Worm (Caenorhabditis elegans) whole organism, late embryonic: ENCODE data around the gene ints-13.
A peak's percentile ranks its signal among the peaks of the same experiment; 100 is the strongest.

Source experiments
- K09A11.1 ChIP-seq: sonication (generic microtip); optimal IDR thresholded peaks from 2 replicates; lab custom pipeline; 2017; ENCODE audit warnings: antibody characterized with exemption, mild to moderate bottlenecking, missing genetic modification characterization, missing compliant biosample characterization; ENCODE audit not compliant: insufficient read depth
- T23F11.4 ChIP-seq: fragments of 200-800 bp; sonication (Bioruptor generic); optimal IDR thresholded peaks from 2 replicates; lab custom pipeline; 2018; ENCODE audit warnings: mild to moderate bottlenecking, missing genetic modification characterization, missing compliant biosample characterization
- Y22D7AL.16 ChIP-seq: sonication (generic microtip); optimal IDR thresholded peaks from 2 replicates; lab custom pipeline; 2016; ENCODE audit warnings: missing genetic modification characterization, missing compliant biosample characterization
- ahr-1 ChIP-seq: sonication (generic microtip); optimal IDR thresholded peaks from 2 replicates; lab custom pipeline; 2016; ENCODE audit warnings: missing genetic modification characterization, missing compliant biosample characterization
- ama-1 ChIP-seq: fragments of 150-350 bp; optimal IDR thresholded peaks from 2 replicates; lab custom pipeline; 2014
- ceh-14 ChIP-seq: sonication (generic microtip); optimal IDR thresholded peaks from 2 replicates; lab custom pipeline; 2016; ENCODE audit warnings: missing genotype, missing genetic modification characterization, missing compliant biosample characterization
- ceh-18 ChIP-seq: sonication (generic microtip); optimal IDR thresholded peaks from 2 replicates; lab custom pipeline; 2016; ENCODE audit warnings: missing genetic modification characterization, missing compliant biosample characterization
- ceh-19 ChIP-seq: fragments of 200-800 bp; sonication (Bioruptor generic); optimal IDR thresholded peaks from 2 replicates; lab custom pipeline; 2018; ENCODE audit warnings: mild to moderate bottlenecking, missing genetic modification characterization, missing compliant biosample characterization
- ceh-31 ChIP-seq: sonication (generic microtip); optimal IDR thresholded peaks from 2 replicates; lab custom pipeline; 2016; ENCODE audit warnings: missing genetic modification characterization, missing compliant biosample characterization
- ceh-34 ChIP-seq: sonication (generic microtip); optimal IDR thresholded peaks from 2 replicates; lab custom pipeline; 2016; ENCODE audit warnings: mild to moderate bottlenecking, missing genetic modification characterization, missing compliant biosample characterization
- ceh-6 ChIP-seq: fragments of 200-800 bp; sonication (Bioruptor generic); optimal IDR thresholded peaks from 2 replicates; lab custom pipeline; 2018; ENCODE audit warnings: mild to moderate bottlenecking, missing genetic modification characterization, missing compliant biosample characterization
- ceh-9 ChIP-seq: sonication (generic microtip); optimal IDR thresholded peaks from 2 replicates; lab custom pipeline; 2016; ENCODE audit warnings: mild to moderate bottlenecking, missing genetic modification characterization, inconsistent platforms, missing compliant biosample characterization
- dmd-4 ChIP-seq: sonication (generic microtip); optimal IDR thresholded peaks from 2 replicates; lab custom pipeline; 2016; ENCODE audit warnings: borderline replicate concordance, missing genetic modification characterization, missing compliant biosample characterization
- dve-1 ChIP-seq: sonication (generic microtip); optimal IDR thresholded peaks from 2 replicates; lab custom pipeline; 2017; ENCODE audit warnings: antibody characterized with exemption, mild to moderate bottlenecking, missing genetic modification characterization, missing compliant biosample characterization
- elt-2 ChIP-seq: sonication (generic microtip); optimal IDR thresholded peaks from 2 replicates; lab custom pipeline; 2016; ENCODE audit warnings: missing genetic modification reagents, missing genetic modification characterization, missing compliant biosample characterization
- ets-4 ChIP-seq: sonication (generic microtip); optimal IDR thresholded peaks from 2 replicates; lab custom pipeline; 2016; ENCODE audit warnings: missing genetic modification characterization, missing compliant biosample characterization
- eyg-1 ChIP-seq: sonication (generic microtip); optimal IDR thresholded peaks from 2 replicates; lab custom pipeline; 2016; ENCODE audit warnings: missing genotype, missing genetic modification characterization, missing compliant biosample characterization
- fkh-6 ChIP-seq: sonication (generic microtip); optimal IDR thresholded peaks from 2 replicates; lab custom pipeline; 2016; ENCODE audit warnings: missing genetic modification characterization, missing compliant biosample characterization
- gmeb-2 ChIP-seq: sonication (generic microtip); optimal IDR thresholded peaks from 2 replicates; lab custom pipeline; 2016; ENCODE audit warnings: missing genetic modification characterization, inconsistent platforms, missing compliant biosample characterization
- hlh-13 ChIP-seq: fragments of 200-800 bp; sonication (Bioruptor generic); optimal IDR thresholded peaks from 2 replicates; lab custom pipeline; 2018; ENCODE audit warnings: mild to moderate bottlenecking, missing genetic modification characterization, missing compliant biosample characterization
- hlh-15 ChIP-seq: sonication (generic microtip); optimal IDR thresholded peaks from 2 replicates; lab custom pipeline; 2016; ENCODE audit warnings: missing genetic modification characterization, missing compliant biosample characterization
- hlh-6 ChIP-seq: sonication (generic microtip); optimal IDR thresholded peaks from 2 replicates; lab custom pipeline; 2016; ENCODE audit warnings: missing genotype, missing genetic modification characterization, missing compliant biosample characterization
- hlh-8 ChIP-seq: sonication (generic microtip); optimal IDR thresholded peaks from 2 replicates; lab custom pipeline; 2016; ENCODE audit warnings: missing genotype, missing genetic modification characterization, missing compliant biosample characterization
- lim-6 ChIP-seq: sonication (generic microtip); optimal IDR thresholded peaks from 2 replicates; lab custom pipeline; 2016; ENCODE audit warnings: missing genetic modification characterization, missing compliant biosample characterization
- lin-11 ChIP-seq: fragments of 200-800 bp; sonication (Bioruptor generic); optimal IDR thresholded peaks from 2 replicates; lab custom pipeline; 2018; ENCODE audit warnings: mild to moderate bottlenecking, missing genetic modification characterization, missing compliant biosample characterization
- mec-3 ChIP-seq: sonication (generic microtip); optimal IDR thresholded peaks from 2 replicates; lab custom pipeline; 2016; ENCODE audit warnings: borderline replicate concordance, missing genetic modification characterization, missing compliant biosample characterization
- nfya-1 ChIP-seq: sonication (generic microtip); optimal IDR thresholded peaks from 2 replicates; lab custom pipeline; 2017; ENCODE audit warnings: missing genetic modification characterization, mild to moderate bottlenecking, missing compliant biosample characterization, antibody characterized with exemption, moderate library complexity
- nhr-232 ChIP-seq: sonication (generic microtip); optimal IDR thresholded peaks from 2 replicates; lab custom pipeline; 2016; ENCODE audit warnings: missing genetic modification characterization, missing compliant biosample characterization
- npax-4 ChIP-seq: sonication (generic microtip); optimal IDR thresholded peaks from 2 replicates; lab custom pipeline; 2016; ENCODE audit warnings: missing genetic modification characterization, missing compliant biosample characterization
- odd-2 ChIP-seq: sonication (generic microtip); optimal IDR thresholded peaks from 2 replicates; lab custom pipeline; 2017; ENCODE audit warnings: antibody characterized with exemption, mild to moderate bottlenecking, missing genetic modification characterization, missing compliant biosample characterization
- pag-3 ChIP-seq: sonication (generic microtip); optimal IDR thresholded peaks from 2 replicates; lab custom pipeline; 2016; ENCODE audit warnings: missing compliant biosample characterization, missing genetic modification characterization, borderline replicate concordance
- pat-9 ChIP-seq: fragments of 200-800 bp; sonication (Bioruptor generic); optimal IDR thresholded peaks from 2 replicates; lab custom pipeline; 2018; ENCODE audit warnings: mild to moderate bottlenecking, missing genetic modification characterization, moderate library complexity, missing compliant biosample characterization
- pha-2 ChIP-seq: sonication (generic microtip); optimal IDR thresholded peaks from 2 replicates; lab custom pipeline; 2017; ENCODE audit warnings: mild to moderate bottlenecking, missing genetic modification characterization, missing compliant biosample characterization
- pha-4 ChIP-seq: fragments of 150-350 bp; optimal IDR thresholded peaks from 2 replicates; lab custom pipeline; 2018; ENCODE audit warnings: missing biosample characterization, missing genetic modification reagents, missing genetic modification characterization
- pros-1 ChIP-seq: fragments of 150-350 bp; optimal IDR thresholded peaks from 2 replicates; lab custom pipeline; 2014; ENCODE audit warnings: missing biosample characterization, missing genetic modification reagents, missing genetic modification characterization
- rnt-1 ChIP-seq: sonication (generic microtip); optimal IDR thresholded peaks from 2 replicates; lab custom pipeline; 2016; ENCODE audit warnings: missing genetic modification characterization, missing compliant biosample characterization
- tbx-2 ChIP-seq: sonication (generic microtip); optimal IDR thresholded peaks from 2 replicates; lab custom pipeline; 2016; ENCODE audit warnings: missing genetic modification characterization, missing compliant biosample characterization
- tbx-7 ChIP-seq: sonication (generic microtip); optimal IDR thresholded peaks from 2 replicates; lab custom pipeline; 2016; ENCODE audit warnings: missing genotype, missing genetic modification characterization, missing compliant biosample characterization
- unc-3 ChIP-seq, 2 experiments: fragments of 200-800 bp in 1 of 2; sonication (Bioruptor generic) in 1 of 2; sonication (generic microtip) in 1 of 2; conservative IDR thresholded peaks in 1 of 2; optimal IDR thresholded peaks in 1 of 2; 2 replicates each; pipeline versions ENCODE4 v1.3.6 to Lab custom; 2016 to 2022; ENCODE audit warnings: missing compliant biosample characterization in 2 of 2, missing genetic modification characterization in 2 of 2, missing genetic modification reagents in 1 of 2
- unc-42 ChIP-seq: sonication (generic microtip); optimal IDR thresholded peaks from 2 replicates; lab custom pipeline; 2016; ENCODE audit warnings: missing genotype, missing genetic modification characterization, missing compliant biosample characterization

ints-13 gene

DNA sequence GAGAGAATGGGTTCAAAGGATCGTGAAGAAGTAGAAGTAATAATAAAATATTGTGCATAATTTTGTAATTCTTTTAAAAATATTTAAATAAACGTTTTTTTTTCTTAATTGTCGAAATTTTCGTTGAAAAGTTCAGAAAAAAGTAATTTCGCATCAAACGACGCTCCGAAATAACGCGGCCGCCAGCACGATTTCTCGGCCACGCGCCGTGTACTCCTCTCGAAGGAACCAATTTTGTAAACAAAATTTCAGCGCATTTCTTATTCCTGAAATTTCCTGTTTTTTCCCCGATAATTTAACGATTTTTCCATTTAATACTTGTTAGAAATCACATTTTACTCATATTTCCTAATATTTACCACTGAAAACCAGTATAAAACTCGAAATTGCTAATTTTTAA, 45.2 kb downstream of the ints-13 start, which contains the start of gene Y38C1AA.12 (continued):
- no peak for TF ChIP-seq pros-1 (tag; lab: Kevin White, UChicago)
- TF ChIP-seq fkh-6 (tag; lab: Kevin White, UChicago) = peak; percentile 52
- TF ChIP-seq gmeb-2 = no peak
- TF ChIP-seq tbx-7 = peak; percentile 92
- peak; percentile 65 for TF ChIP-seq pha-2
- TF ChIP-seq hlh-6 (tag; lab: Kevin White, UChicago) = peak; percentile 39
- TF ChIP-seq ceh-14 (tag; lab: Kevin White, UChicago) = peak; percentile 65
- TF ChIP-seq unc-42 (tag; lab: Kevin White, UChicago) = peak; percentile 32
- TF ChIP-seq ceh-6 (GFP tag; lab: Kevin White, UChicago) = no peak
- TF ChIP-seq dve-1 (tag; lab: Kevin White, UChicago) = no peak
- TF ChIP-seq unc-3 (GFP tag; conservative IDR thresholded peaks at IDR 0.05; lab: Robert Waterston, UW) = peak; percentile 57
- no peak for TF ChIP-seq unc-3 (tag; optimal IDR thresholded peaks at IDR 0.05; lab: Kevin White, UChicago)
- peak; percentile 87 for TF ChIP-seq ets-4 (tag; lab: Kevin White, UChicago)
- TF ChIP-seq ceh-9 = no peak
- TF ChIP-seq eyg-1 (tag; lab: Kevin White, UChicago) = peak; percentile 53
- TF ChIP-seq T23F11.4 (GFP tag; lab: Kevin White, UChicago) = no peak

DNA sequence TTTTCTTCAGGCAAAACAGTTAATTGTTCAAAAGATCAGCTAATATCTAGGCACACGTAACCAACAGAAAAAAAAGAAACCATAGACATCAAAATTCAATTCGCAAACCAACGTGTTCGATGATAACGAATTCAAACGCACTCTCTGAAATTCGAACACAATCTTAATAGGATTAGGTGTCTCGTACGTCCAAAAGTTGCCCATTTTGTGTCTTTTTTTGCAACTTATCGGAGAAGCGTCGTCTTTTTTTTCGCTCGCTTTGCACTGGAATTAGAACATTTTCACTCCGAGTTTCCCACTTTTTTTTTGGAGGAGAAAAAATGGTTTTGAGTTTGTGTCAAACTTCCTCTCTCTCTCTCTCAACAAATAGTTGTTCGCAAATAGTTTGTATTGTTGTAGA, 48.2 kb downstream of the ints-13 start:
- TF ChIP-seq nfya-1 (no peak), pag-3 (tag; lab: Kevin White, UChicago) (no peak), K09A11.1 (tag; lab: Kevin White, UChicago) (no peak), odd-2 (tag; lab: Kevin White, UChicago) (no peak), hlh-15 (no peak), lin-11 (tag; lab: Kevin White, UChicago) (no peak), ceh-18 (no peak), pha-2 (no peak), dmd-4 (tag; lab: Kevin White, UChicago) (no peak), ama-1 (lab: Kevin White, UChicago) (no peak)

DNA sequence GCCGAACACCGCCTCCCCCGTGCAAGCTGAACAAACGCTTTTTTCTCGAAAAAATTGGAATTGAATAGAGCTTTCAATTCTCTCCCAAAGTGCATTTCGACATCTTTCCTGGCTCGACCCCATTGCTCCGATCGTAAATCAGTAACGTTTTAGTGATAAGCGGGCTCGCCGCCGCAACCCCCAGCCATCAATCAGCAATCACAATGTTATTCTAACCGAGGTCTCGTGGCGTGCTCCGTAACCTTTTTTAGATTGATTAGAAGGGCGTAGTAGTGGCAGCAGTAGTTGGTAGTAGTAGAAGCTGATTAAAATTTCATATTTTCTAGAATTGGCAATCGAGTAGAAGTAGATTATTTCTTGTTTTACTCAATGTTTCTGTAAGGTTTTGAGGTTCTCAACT, 49.9 kb downstream of the ints-13 start:
- TF ChIP-seq ceh-14 (tag; lab: Kevin White, UChicago) = peak; percentile 7
- no peak for TF ChIP-seq pha-4 (tag; lab: Kevin White, UChicago)

DNA sequence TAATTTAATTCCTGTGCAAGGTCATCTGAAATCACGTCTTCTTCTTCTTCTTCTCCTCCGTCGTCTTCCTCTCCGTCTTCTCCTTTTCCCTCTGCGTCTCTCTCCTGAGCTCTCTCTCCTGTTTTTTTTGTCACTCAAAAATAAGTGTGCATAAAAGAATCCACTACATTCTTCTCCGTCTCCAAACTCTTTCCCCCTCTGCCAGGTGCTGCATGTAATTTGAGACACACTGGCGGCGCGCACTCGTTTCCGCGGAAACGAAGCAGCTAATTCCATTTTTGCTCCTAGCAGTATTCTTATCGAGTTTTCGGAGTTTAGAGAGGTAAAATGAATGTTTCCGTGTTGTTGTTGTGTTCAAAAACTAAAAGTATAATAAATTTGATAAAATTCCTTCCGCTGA, 51.1 kb downstream of the ints-13 start:
- TF ChIP-seq tbx-2 (tag; lab: Kevin White, UChicago) = peak; percentile 22
- TF ChIP-seq hlh-8 (tag; lab: Kevin White, UChicago) = no peak
- TF ChIP-seq ceh-34 (tag; lab: Kevin White, UChicago) = peak; percentile 97
- TF ChIP-seq unc-42 (tag; lab: Kevin White, UChicago) = peak; percentile 25
- TF ChIP-seq ceh-14 (tag; lab: Kevin White, UChicago) = peak; percentile 18
- no peak for TF ChIP-seq ceh-31 (tag; lab: Kevin White, UChicago)
- peak; percentile 49 for TF ChIP-seq ceh-19
- TF ChIP-seq nfya-1 = peak; percentile 7

DNA sequence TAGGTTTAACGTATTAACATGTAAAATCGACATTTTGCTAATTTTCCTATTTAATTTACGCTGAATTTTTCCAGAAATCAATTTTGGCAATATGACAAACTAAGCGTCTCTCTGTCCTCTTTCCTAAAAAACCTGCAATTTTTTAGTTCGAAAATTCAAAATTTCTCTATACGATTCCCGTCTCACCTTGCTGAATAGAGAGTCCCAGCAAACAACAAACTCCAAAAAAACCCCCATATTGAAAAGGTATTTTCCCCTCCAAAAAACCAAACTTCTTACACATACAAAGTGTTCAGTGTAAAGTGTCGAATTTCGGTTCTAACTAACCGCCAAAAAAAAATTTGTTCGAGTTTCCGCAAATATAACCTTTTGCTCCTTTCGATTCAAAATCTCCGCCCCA, 53.1 kb downstream of the ints-13 start, which contains the start of gene pnc-1:
Gene pnc-1 (plus strand): TSS at position 301 of the 400 bp plus-strand sequence.
- no peak for TF ChIP-seq npax-4 (tag; lab: Kevin White, UChicago)
- TF ChIP-seq Y22D7AL.16 (tag; lab: Kevin White, UChicago) = no peak
- TF ChIP-seq tbx-2 (tag; lab: Kevin White, UChicago) = no peak
- TF ChIP-seq hlh-13 (GFP tag; lab: Kevin White, UChicago) = no peak
- TF ChIP-seq T23F11.4 (GFP tag; lab: Kevin White, UChicago) = no peak
- TF ChIP-seq elt-2 (tag; lab: Kevin White, UChicago) = no peak
- no peak for TF ChIP-seq mec-3
- no peak for TF ChIP-seq nhr-232 (tag; lab: Kevin White, UChicago)
- TF ChIP-seq ahr-1 (tag; lab: Kevin White, UChicago) = no peak
- no peak for TF ChIP-seq hlh-8 (tag; lab: Kevin White, UChicago)
- TF ChIP-seq ceh-14 (tag; lab: Kevin White, UChicago) = no peak
- TF ChIP-seq pat-9 (tag; lab: Kevin White, UChicago) = no peak
- TF ChIP-seq lim-6 (tag; lab: Kevin White, UChicago) = no peak
- no peak for TF ChIP-seq rnt-1 (tag; lab: Kevin White, UChicago)
- TF ChIP-seq, all 69 proteins: peak for 0
